Worm (Caenorhabditis elegans): Measurements from ENCODE around the gene nspg-3.

Gene nspg-3

DNA sequence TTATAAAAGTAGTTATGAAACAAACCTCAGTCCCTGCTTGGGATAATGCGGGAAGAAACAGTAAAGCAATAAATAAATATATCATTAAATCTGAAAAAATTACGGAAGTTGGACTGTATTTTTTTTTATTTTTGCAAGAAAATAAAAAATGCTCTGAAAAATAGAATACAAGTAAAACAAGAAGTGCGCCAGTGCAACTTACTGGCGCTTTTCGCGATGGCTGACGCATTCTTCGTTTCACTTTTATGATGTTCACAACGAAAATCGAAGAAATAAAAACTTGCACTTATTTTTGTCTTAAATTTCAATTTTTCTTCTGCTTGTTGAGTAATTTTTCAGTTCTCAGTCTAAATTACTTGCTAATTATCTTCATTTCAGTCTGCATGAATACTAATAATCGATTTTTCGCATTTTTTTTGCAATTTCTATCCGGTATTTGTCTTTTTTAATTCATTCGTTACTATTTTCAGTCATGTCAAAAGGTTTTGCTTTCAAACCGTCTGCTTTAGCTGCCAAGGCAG is 43.9 kb upstream of the nspg-3 start, which contains the start of the genes R12C12.6 and ran-5:
R12C12.6 (minus strand) TSS at position 229 of the 521 bp plus-strand sequence.
ran-5 (plus strand) TSS at position 471 of the 521 bp plus-strand sequence.
- no peak for TF ChIP-seq lim-6 (tag; optimal IDR thresholded peaks at IDR 0.05)
- peak; percentile 31 for TF ChIP-seq C08G9.2 (tag; optimal IDR thresholded peaks at IDR 0.05)
- no peak for TF ChIP-seq ceh-19 (GFP tag; optimal IDR thresholded peaks at IDR 0.05)
- TF ChIP-seq sdc-2 (tag; optimal IDR thresholded peaks at IDR 0.05): peak; percentile 16
- TF ChIP-seq ceh-14 (tag; optimal IDR thresholded peaks at IDR 0.05): no peak
- no peak for TF ChIP-seq hlh-15 (tag; optimal IDR thresholded peaks at IDR 0.05)
- no peak for TF ChIP-seq eyg-1 (tag; optimal IDR thresholded peaks at IDR 0.05)
- TF ChIP-seq rnt-1 (tag; optimal IDR thresholded peaks at IDR 0.05): no peak
- peak; percentile 34 for TF ChIP-seq ceh-31 (tag; optimal IDR thresholded peaks at IDR 0.05)
- TF ChIP-seq pros-1 (tag; optimal IDR thresholded peaks at IDR 0.05): no peak
- TF ChIP-seq pha-2 (tag; optimal IDR thresholded peaks at IDR 0.05): no peak
- TF ChIP-seq odd-2 (tag; optimal IDR thresholded peaks at IDR 0.05): peak; percentile 2
- no peak for TF ChIP-seq K02D7.2 (tag; optimal IDR thresholded peaks at IDR 0.05)
- no peak for TF ChIP-seq elt-4 (tag; optimal IDR thresholded peaks at IDR 0.05)
- TF ChIP-seq hlh-30 (tag; optimal IDR thresholded peaks at IDR 0.05; ENCODE audit: insufficient read depth): no peak
- TF ChIP-seq lin-11 (tag; optimal IDR thresholded peaks at IDR 0.05): peak; percentile 35
- TF ChIP-seq npax-4 (tag; optimal IDR thresholded peaks at IDR 0.05): no peak
- TF ChIP-seq fax-1 (tag; optimal IDR thresholded peaks at IDR 0.05): no peak
- TF ChIP-seq ets-4 (tag; optimal IDR thresholded peaks at IDR 0.05): no peak
- no peak for TF ChIP-seq pax-1 (tag; optimal IDR thresholded peaks at IDR 0.05)
- TF ChIP-seq F13H6.1 (tag; optimal IDR thresholded peaks at IDR 0.05): peak; percentile 21
- TF ChIP-seq mec-3 (tag; optimal IDR thresholded peaks at IDR 0.05; ENCODE audit: borderline replicate concordance): no peak
- no peak for TF ChIP-seq unc-42 (tag; optimal IDR thresholded peaks at IDR 0.05)
- TF ChIP-seq fkh-6 (tag; optimal IDR thresholded peaks at IDR 0.05): no peak
- no peak for TF ChIP-seq K09A11.1 (tag; optimal IDR thresholded peaks at IDR 0.05; ENCODE audit: insufficient read depth)
- TF ChIP-seq ceh-22 (tag; optimal IDR thresholded peaks at IDR 0.05): no peak
- peak; percentile 11 for TF ChIP-seq ceh-2 (tag; optimal IDR thresholded peaks at IDR 0.05)
- TF ChIP-seq C38D4.7 (GFP tag; optimal IDR thresholded peaks at IDR 0.05): no peak
- no peak for TF ChIP-seq ceh-45 (GFP tag; IDR thresholded peaks at IDR 0.05)
- TF ChIP-seq ama-1 (optimal IDR thresholded peaks at IDR 0.05): no peak
- peak; percentile 14 for TF ChIP-seq ceh-18 (tag; optimal IDR thresholded peaks at IDR 0.05)
- TF ChIP-seq tbx-2 (tag; optimal IDR thresholded peaks at IDR 0.05): peak; percentile 48
- TF ChIP-seq pha-4 (tag; optimal IDR thresholded peaks at IDR 0.05): no peak
- TF ChIP-seq sox-2 (GFP tag; IDR thresholded peaks at IDR 0.05): no peak
- TF ChIP-seq pat-9 (tag; optimal IDR thresholded peaks at IDR 0.05): no peak
- peak; percentile 42 for TF ChIP-seq sox-4 (tag; optimal IDR thresholded peaks at IDR 0.05)
- no peak for TF ChIP-seq Y22D7AL.16 (tag; optimal IDR thresholded peaks at IDR 0.05)
- TF ChIP-seq dve-1 (tag; optimal IDR thresholded peaks at IDR 0.05): peak; percentile 32
- TF ChIP-seq ztf-16 (tag; optimal IDR thresholded peaks at IDR 0.05): peak; percentile 44
- TF ChIP-seq hlh-8 (tag; optimal IDR thresholded peaks at IDR 0.05): no peak
- TF ChIP-seq elt-2 (tag; optimal IDR thresholded peaks at IDR 0.05): peak; percentile 74
- 0 out of 2 replicates have a peak, but pooled peaks have one; percentile 28 for TF ChIP-seq unc-3 (GFP tag; conservative IDR thresholded peaks at IDR 0.05)
- no peak for TF ChIP-seq unc-3 (tag; optimal IDR thresholded peaks at IDR 0.05)
- TF ChIP-seq ttx-3 (tag; optimal IDR thresholded peaks at IDR 0.05): peak; percentile 24
- TF ChIP-seq ref-2 (tag; optimal IDR thresholded peaks at IDR 0.05): no peak
- peak; percentile 45 for TF ChIP-seq unc-86 (tag; optimal IDR thresholded peaks at IDR 0.05)
- TF ChIP-seq che-1 (tag; optimal IDR thresholded peaks at IDR 0.05): no peak
- TF ChIP-seq ceh-34 (tag; optimal IDR thresholded peaks at IDR 0.05): peak; percentile 37
- no peak for TF ChIP-seq hlh-6 (tag; optimal IDR thresholded peaks at IDR 0.05)
- no peak for TF ChIP-seq ceh-9 (tag; optimal IDR thresholded peaks at IDR 0.05)
- no peak for TF ChIP-seq nhr-232 (tag; optimal IDR thresholded peaks at IDR 0.05)
- no peak for TF ChIP-seq unc-55 (GFP tag; optimal IDR thresholded peaks at IDR 0.05)
- no peak for TF ChIP-seq ceh-6 (GFP tag; optimal IDR thresholded peaks at IDR 0.05)
- no peak for TF ChIP-seq dmd-4 (tag; optimal IDR thresholded peaks at IDR 0.05; ENCODE audit: borderline replicate concordance)

Measured in whole organism, late embryonic.